Worm (Caenorhabditis elegans): ENCODE results near the gene kle-2.

ce11 chrIII:7956965-7957364 lies 15.4 kb downstream of the kle-2 start, which contains the start of gene C29E4.9:
- no peak for TF ChIP-seq ceh-9 (tag; optimal IDR thresholded peaks at IDR 0.05)
- no peak for TF ChIP-seq elt-2 (tag; optimal IDR thresholded peaks at IDR 0.05)
- TF ChIP-seq tbx-2 (tag; optimal IDR thresholded peaks at IDR 0.05), result no peak
- no peak for TF ChIP-seq pqm-1 (tag; optimal IDR thresholded peaks at IDR 0.05)
- no peak for TF ChIP-seq hlh-13 (GFP tag; optimal IDR thresholded peaks at IDR 0.05)
- TF ChIP-seq Y22D7AL.16 (tag; optimal IDR thresholded peaks at IDR 0.05), result no peak
- no peak for TF ChIP-seq ama-1 (optimal IDR thresholded peaks at IDR 0.05)
- no peak for TF ChIP-seq K02D7.2 (tag; optimal IDR thresholded peaks at IDR 0.05)
- TF ChIP-seq odd-2 (tag; optimal IDR thresholded peaks at IDR 0.05), result no peak

Data from whole organism, late embryonic.